In the genomic region with DNA sequence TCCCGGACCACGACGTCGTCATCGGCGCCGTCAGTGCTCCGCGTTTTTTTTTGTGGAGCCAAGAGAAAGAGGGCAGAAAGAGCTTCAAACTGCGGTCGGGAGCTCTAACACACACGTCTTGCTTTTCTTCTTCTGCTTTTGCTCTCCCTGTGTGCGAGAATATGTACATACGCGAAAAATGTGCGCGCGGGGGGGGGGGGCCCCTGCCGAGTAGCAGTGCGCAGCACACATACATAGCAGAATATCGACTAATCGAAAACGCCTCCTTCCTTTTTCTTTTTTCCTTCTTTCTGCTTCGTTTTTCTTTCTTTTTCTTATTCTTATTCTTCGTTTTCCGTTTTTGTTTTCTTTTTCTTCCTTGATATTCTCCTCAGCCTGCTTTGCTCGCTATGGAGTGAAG, we compare ENCODE assay signal across 2 worm cellular contexts.
TF ChIP-seq lines count a peak whose summit lies in the region.

No protein-coding gene starts in this region.

TF ChIP-seq in whole organism, L1 larva, 84 proteins besides CTCF, POLR2A, EP300 and RAD21 (continued from another document):
- TF ChIP-seq unc-86 (tag; optimal IDR thresholded peaks at IDR 0.05; lab: Kevin White, UChicago) = peak; percentile 44
- TF ChIP-seq nhr-90 (tag; optimal IDR thresholded peaks at IDR 0.05; lab: Kevin White, UChicago; ENCODE audit: poor library complexity) = no peak
- TF ChIP-seq pax-3 (tag; optimal IDR thresholded peaks at IDR 0.05; lab: Kevin White, UChicago) = no peak
- peak; percentile 87 for TF ChIP-seq lin-14 (GFP tag; optimal IDR thresholded peaks at IDR 0.05; lab: Kevin White, UChicago)
- TF ChIP-seq ztf-4 (tag; optimal IDR thresholded peaks at IDR 0.05; lab: Kevin White, UChicago) = no peak
- TF ChIP-seq nhr-76 (tag; optimal IDR thresholded peaks at IDR 0.05; lab: Kevin White, UChicago) = no peak
- peak; percentile 22 for TF ChIP-seq fkh-10 (GFP tag; optimal IDR thresholded peaks at IDR 0.05; lab: Kevin White, UChicago)
- peak; percentile 23 for TF ChIP-seq skn-1 (tag; optimal IDR thresholded peaks at IDR 0.05; lab: Kevin White, UChicago)
- peak; percentile 46 for TF ChIP-seq swsn-7 (tag; optimal IDR thresholded peaks at IDR 0.05; lab: Kevin White, UChicago)
- peak; percentile 41 for TF ChIP-seq nhr-47 (tag; optimal IDR thresholded peaks at IDR 0.05; lab: Kevin White, UChicago)

TF ChIP-seq in whole organism, L3 larva, 47 proteins besides CTCF, POLR2A, EP300 and RAD21 (continued from another document):
- TF ChIP-seq nhr-43 (tag; optimal IDR thresholded peaks at IDR 0.05; lab: Kevin White, UChicago; ENCODE audit: poor library complexity, severe bottlenecking) = no peak
- no peak for TF ChIP-seq R02D3.7 (tag; optimal IDR thresholded peaks at IDR 0.05; lab: Kevin White, UChicago)
- no peak for TF ChIP-seq aly-2 (tag; optimal IDR thresholded peaks at IDR 0.05; lab: Kevin White, UChicago)
- TF ChIP-seq fos-1 (tag; optimal IDR thresholded peaks at IDR 0.05; lab: Kevin White, UChicago) = no peak
- TF ChIP-seq mml-1 (tag; optimal IDR thresholded peaks at IDR 0.05; lab: Kevin White, UChicago) = no peak
- peak; percentile 59 for TF ChIP-seq sea-2 (GFP tag; optimal IDR thresholded peaks at IDR 0.05; lab: Kevin White, UChicago)
- TF ChIP-seq unc-62 (GFP tag; optimal IDR thresholded peaks at IDR 0.05; lab: Kevin White, UChicago) = no peak
- TF ChIP-seq tbx-2 (tag; optimal IDR thresholded peaks at IDR 0.05; lab: Kevin White, UChicago) = no peak
- TF ChIP-seq unc-39 (tag; optimal IDR thresholded peaks at IDR 0.05; lab: Kevin White, UChicago) = no peak
- no peak for TF ChIP-seq elt-3 (tag; optimal IDR thresholded peaks at IDR 0.05; lab: Kevin White, UChicago)
- TF ChIP-seq eor-1 (tag; optimal IDR thresholded peaks at IDR 0.05; lab: Kevin White, UChicago) = no peak
- no peak for TF ChIP-seq lin-15B (tag; optimal IDR thresholded peaks at IDR 0.05; lab: Kevin White, UChicago)
- TF ChIP-seq nhr-12 (tag; optimal IDR thresholded peaks at IDR 0.05; lab: Kevin White, UChicago) = no peak
- no peak for TF ChIP-seq nhr-25 (tag; optimal IDR thresholded peaks at IDR 0.05; lab: Kevin White, UChicago)
- no peak for TF ChIP-seq egl-5 (tag; optimal IDR thresholded peaks at IDR 0.05; lab: Kevin White, UChicago)
- TF ChIP-seq ztf-4 (tag; optimal IDR thresholded peaks at IDR 0.05; lab: Kevin White, UChicago) = no peak
- no peak for TF ChIP-seq elt-2 (tag; optimal IDR thresholded peaks at IDR 0.05; lab: Kevin White, UChicago)
- no peak for TF ChIP-seq ceh-16 (tag; optimal IDR thresholded peaks at IDR 0.05; lab: Kevin White, UChicago)
- TF ChIP-seq daf-12 (tag; optimal IDR thresholded peaks at IDR 0.05; lab: Kevin White, UChicago) = no peak
- no peak for TF ChIP-seq ceh-28 (tag; optimal IDR thresholded peaks at IDR 0.05; lab: Kevin White, UChicago)
- TF ChIP-seq egl-27 (tag; optimal IDR thresholded peaks at IDR 0.05; lab: Kevin White, UChicago) = no peak
- peak; percentile 87 for TF ChIP-seq hmg-11 (tag; optimal IDR thresholded peaks at IDR 0.05; lab: Kevin White, UChicago)
- no peak for TF ChIP-seq nhr-67 (tag; optimal IDR thresholded peaks at IDR 0.05; lab: Kevin White, UChicago)
